Fruit fly (Drosophila melanogaster): ENCODE measurements around the gene Gug.

The Gug gene

dm6 chr3L:8449800-8450690, at the start of gene Gug:
Gene Gug, plus strand, starts transcription at chr3L:8449922.
- TF ChIP-seq noc (tag; optimal IDR thresholded peaks at IDR 0.05), result peak; percentile 51

DNA sequence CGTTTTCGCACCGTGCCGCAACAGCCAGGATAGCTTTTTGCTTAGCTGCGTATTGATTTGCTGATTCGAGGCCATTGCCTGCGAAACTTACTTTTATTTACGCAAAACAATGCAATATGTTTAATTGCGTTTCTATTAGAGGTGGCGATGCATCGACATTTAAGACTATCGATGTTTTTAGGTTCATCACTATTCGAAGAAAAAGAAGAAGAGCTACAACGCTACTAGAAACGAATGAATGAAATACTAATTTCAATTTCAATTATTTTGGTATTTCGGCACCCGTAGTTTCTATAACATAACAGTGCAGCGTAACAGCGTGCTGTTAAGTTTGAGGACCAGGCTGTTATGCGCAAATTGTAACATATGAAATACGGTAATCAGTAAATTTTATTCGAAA, 44.6 kb upstream of the Gug start, which contains the start of the genes Tpt, mkg-p and CG13667:
TSS of gene Tpt (minus strand) at position 155 of the 400 bp plus-strand sequence.
TSS of gene mkg-p (minus strand) at position 155 of the 400 bp plus-strand sequence.
TSS of gene CG13667 (plus strand) at position 332 of the 400 bp plus-strand sequence.
- no peak for TF ChIP-seq noc (tag; optimal IDR thresholded peaks at IDR 0.05)

DNA sequence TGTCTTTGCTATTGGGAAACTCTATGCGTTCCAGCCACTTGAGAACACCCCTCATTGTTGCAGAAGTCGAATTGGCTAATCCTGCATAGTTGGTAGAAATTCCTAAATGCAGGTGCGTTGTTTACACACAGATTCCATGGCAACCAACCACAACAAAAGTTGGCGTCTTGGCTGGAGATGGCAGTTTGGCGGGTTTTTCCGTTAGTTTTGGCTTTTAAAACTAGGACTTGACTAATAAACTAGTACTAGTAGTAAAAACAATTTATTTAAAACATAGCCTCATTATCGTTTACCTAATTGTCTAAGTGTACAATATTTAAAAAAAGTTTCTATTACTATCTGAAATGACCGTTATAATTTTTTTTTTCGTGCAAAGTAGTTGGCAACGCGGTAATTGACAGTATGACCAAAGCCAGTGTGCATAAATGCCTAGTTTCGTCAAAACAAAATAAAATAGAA, 38.3 kb upstream of the Gug start, which contains the start of gene Exo70:
TSS of gene Exo70 (plus strand) at position 413 of the 459 bp plus-strand sequence.
- TF ChIP-seq noc (tag; optimal IDR thresholded peaks at IDR 0.05), result no peak

- TF ChIP-seq noc (tag; optimal IDR thresholded peaks at IDR 0.05), result no peak
Observed at dm6 chr3L:8412725-8413124, 37.0 kb upstream of the Gug start, which contains the start of the genes Oseg1 and mtrm. Gene Oseg1, minus strand, starts transcription at chr3L:8412825. Gene mtrm, plus strand, starts transcription at chr3L:8413012.

DNA sequence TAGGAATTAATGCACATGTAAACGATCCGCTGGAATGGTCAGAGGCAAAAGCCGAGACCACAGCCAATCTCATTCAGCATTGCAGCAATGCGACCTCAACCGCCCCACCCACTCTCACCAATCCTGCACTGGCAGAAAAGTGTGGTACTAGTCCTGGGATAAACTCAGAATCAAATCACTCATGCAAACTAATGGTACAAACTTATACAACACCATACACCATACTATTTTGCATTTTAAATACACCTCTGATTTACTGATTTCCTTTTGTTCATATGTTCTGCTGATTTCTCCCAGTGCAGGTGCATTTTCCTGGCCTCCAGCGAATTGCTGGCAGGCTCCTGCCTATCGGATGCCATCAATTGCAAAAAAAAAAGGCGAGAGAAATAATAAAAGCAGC, 30.7 kb upstream of the Gug start:
- TF ChIP-seq noc (tag; optimal IDR thresholded peaks at IDR 0.05), result no peak

- TF ChIP-seq noc (tag; optimal IDR thresholded peaks at IDR 0.05), result no peak
Observed at dm6 chr3L:8419622-8420176, 30.0 kb upstream of the Gug start.

DNA sequence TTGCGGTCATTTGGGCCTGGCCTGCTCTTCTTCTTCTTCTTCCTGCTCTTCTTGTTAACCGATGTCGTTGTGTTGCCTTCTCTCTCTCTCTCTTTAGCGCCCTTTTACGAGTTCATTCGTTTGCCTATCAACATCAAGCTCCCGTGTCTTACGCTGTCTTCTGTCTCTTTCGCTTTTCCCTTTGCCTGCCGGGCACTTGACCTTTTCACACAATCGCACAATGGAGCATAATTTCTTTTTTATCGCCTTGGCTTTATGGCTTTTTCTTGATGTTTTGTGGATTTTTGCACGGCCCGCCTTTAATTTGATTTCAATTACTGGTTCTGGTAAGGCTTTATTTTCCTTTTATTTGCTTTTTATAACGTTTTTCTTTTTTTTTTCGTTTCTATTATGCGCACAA, 28.4 kb upstream of the Gug start:
- no peak for TF ChIP-seq noc (tag; optimal IDR thresholded peaks at IDR 0.05)

- no peak for TF ChIP-seq noc (tag; optimal IDR thresholded peaks at IDR 0.05)
Observed at dm6 chr3L:8421808-8422586, 27.7 kb upstream of the Gug start, which contains the start of gene CG32354. Gene CG32354, minus strand, starts transcription at chr3L:8422205.

DNA sequence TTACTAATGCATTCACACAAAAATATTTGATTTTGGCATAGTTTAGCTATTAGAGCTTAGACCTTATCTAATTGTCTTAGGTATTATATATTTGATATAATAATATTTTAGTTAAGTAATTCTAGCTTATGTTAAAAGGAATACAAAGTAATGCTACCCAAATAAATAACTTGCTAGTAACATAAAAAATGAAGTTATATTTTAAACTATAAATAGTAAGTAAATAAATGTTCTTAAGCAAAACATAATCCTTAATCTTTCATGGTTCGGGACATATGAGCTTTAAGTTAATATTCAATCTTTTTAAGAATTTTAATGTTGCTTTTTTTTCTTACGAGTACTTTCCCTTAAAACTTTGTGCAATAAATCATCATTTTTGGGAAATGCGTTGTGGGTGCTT, 26.6 kb upstream of the Gug start:
- no peak for TF ChIP-seq noc (tag; optimal IDR thresholded peaks at IDR 0.05)

dm6 chr3L:8424831-8425336, 24.8 kb upstream of the Gug start, which contains the start of gene Cbl:
Gene Cbl, plus strand, starts transcription at chr3L:8424954.
- no peak for TF ChIP-seq noc (tag; optimal IDR thresholded peaks at IDR 0.05)

DNA sequence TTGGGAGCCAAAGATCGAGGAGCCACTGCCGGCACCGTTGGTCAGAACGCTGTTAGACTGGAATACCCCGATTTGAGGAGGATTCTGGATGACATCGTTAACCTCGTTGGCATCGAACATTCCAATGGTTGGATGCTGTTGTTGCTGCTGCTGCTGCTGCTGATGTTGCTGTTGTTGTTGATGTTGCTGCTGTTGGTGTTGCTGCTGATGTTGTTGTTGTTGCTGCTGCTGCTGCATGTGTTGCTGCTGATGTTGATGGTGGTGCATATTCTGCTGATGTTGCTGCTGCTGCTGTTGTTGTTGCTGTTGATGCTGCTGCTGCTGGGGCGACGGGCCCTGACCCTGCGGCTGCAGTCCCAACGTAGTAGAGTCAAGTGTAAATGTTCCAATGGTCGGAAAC, 12.1 kb upstream of the Gug start:
- TF ChIP-seq noc (tag; optimal IDR thresholded peaks at IDR 0.05), result no peak

- TF ChIP-seq noc (tag; optimal IDR thresholded peaks at IDR 0.05), result no peak
Observed at dm6 chr3L:8440079-8440478, 9.6 kb upstream of the Gug start.

DNA sequence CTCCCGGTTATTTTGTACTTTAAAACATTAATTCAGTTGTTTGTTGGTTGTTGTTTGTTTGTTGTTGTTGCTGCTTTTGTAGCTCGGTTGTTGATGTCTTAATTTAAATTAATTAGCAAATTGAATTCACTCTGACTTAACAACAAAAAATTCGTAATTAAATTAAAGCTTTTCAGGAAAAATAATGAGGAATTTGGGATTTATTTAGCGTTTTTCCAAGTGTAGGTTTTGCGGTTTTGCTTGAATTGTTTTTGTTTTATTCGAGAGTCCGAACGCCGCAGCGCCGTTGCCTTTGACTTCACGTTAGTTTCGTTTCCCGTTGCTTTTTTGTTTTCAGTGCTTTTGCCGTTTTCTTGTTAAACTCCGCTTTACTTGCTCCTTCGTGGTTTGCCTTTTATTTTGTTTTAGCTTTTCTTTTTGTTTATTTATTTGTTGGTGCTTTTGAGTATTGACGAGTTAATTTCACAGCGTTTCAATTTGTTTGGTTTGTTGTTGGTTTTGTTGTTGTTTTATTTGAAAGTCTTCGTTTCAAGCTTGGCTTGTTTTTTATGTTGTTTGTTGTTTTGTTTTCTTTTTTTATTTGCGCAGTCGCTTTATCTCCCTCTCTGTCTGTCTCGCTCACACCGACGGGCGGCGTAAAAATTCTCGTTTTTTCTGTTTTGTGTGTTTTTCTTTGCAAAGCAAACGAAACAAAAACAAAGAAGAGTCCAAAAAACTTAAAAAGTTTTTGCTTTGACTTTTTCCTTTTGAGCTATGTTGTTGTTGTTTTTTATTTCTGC, 8.8 kb upstream of the Gug start:
- no peak for TF ChIP-seq noc (tag; optimal IDR thresholded peaks at IDR 0.05)

dm6 chr3L:8441745-8442575, 7.8 kb upstream of the Gug start, which contains the start of gene Unr:
Gene Unr, minus strand, starts transcription at chr3L:8442381.
- peak; percentile 62 for TF ChIP-seq noc (tag; optimal IDR thresholded peaks at IDR 0.05)
